Fruit fly (Drosophila melanogaster) S2 (cell line): ENCODE data around the gene CAH3.

Experiments
- CG8478 ChIP-seq: fragments of >200 bp; optimal IDR thresholded peaks from 2 replicates; lab custom pipeline; 2018
- CTCF ChIP-seq, 2 experiments: fragments of >200 bp; optimal IDR thresholded peaks; 2 replicates each; lab custom pipeline; 2018

dm6 chrX:8667709-8668108, 13.3 kb upstream of the CAH3 start:
- no peak for TF ChIP-seq CG8478 (lab: Kevin White, UChicago)
- no peak for TF ChIP-seq CTCF (optimal IDR thresholded peaks at IDR 0.05; lab: Kevin White, UChicago)
